Worm (Caenorhabditis elegans): ENCODE measurements around the gene npr-42.

DNA sequence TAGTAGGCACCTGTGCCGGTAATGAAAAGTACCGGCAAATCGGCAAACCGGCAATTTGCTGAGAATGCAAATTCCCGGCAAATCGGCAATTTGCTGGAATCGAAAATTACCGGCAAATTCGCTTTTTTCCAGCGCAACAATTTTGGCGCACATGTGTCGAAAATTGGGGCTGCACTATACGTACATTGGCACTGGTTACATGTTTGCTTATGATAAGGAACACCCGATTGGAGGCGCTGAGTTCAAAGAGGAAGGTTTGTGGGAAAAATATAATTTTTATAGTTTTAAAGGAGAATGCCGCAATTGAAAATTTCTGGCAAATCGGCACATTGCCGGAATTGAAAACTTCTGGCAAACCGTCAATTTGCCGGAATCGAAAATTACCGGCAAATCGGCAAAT, 21.3 kb downstream of the npr-42 start:
- no peak for TF ChIP-seq him-1 (tag; optimal IDR thresholded peaks at IDR 0.05)
- TF ChIP-seq dao-5 (tag; optimal IDR thresholded peaks at IDR 0.05), result no peak
- no peak for TF ChIP-seq W03F9.2 (tag; optimal IDR thresholded peaks at IDR 0.05)

Measured in whole organism, L4/young adult.